Fruit fly (Drosophila melanogaster): ENCODE results near the gene CG18549.

The CG18549 gene

DNA sequence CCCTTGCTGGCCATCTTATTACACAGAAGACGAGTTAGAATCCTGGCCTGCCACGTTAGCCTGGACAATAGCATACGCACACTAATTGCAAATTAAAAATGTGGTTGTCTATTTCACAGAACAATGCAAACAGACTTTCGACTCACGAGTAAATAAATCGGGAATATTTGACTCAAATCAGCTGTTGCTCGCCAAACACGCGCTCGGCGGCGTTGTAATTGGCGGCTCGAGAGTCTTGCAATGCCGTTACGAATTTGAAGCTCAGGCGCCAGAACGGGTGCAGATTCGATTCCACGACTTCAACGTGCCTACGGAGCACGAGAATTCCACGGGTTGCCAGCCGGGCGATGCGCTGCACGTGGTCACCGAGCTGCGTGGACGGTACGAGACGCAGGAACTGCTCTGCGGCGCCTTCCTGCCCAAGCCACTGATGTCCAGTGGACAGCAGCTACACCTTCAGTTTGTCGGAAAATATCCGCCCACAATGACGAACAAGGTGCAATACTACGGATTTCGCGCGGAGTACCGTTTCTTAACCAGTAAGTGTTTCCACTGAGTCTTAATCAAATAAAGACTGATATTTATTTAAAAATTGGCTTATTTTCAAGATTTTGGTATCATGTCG lies 47.3 kb upstream of the CG18549 start, which contains the start of gene DNAlig3 (continued):
- TF ChIP-seq nerfin-2 (GFP tag; IDR thresholded peaks at IDR 0.05; ENCODE audit: partially characterized antibody) (no peak), YL-1 (GFP tag; optimal IDR thresholded peaks at IDR 0.05) (no peak), CG6791 (GFP tag; IDR thresholded peaks at IDR 0.05; ENCODE audit: partially characterized antibody) (no peak), gro (GFP tag; optimal IDR thresholded peaks at IDR 0.05) (no peak), HmgZ (tag; optimal IDR thresholded peaks at IDR 0.05) (no peak), lola (GFP tag; optimal IDR thresholded peaks at IDR 0.05) (no peak), usp (GFP tag; optimal IDR thresholded peaks at IDR 0.05) (no peak), Usf (GFP tag; optimal IDR thresholded peaks at IDR 0.05) (no peak), CG6272 (GFP tag; IDR thresholded peaks at IDR 0.05) (no peak), CG11085 (GFP tag; IDR thresholded peaks at IDR 0.05) (no peak), cas (GFP tag; IDR thresholded peaks at IDR 0.05) (no peak), sr (GFP tag; IDR thresholded peaks at IDR 0.05) (no peak), zen (tag; optimal IDR thresholded peaks at IDR 0.05) (peak; percentile 17), BtbVII (GFP tag; optimal IDR thresholded peaks at IDR 0.05) (no peak), CG15011 (GFP tag; optimal IDR thresholded peaks at IDR 0.05) (no peak), CG1024 (GFP tag; IDR thresholded peaks at IDR 0.05) (no peak), toy (GFP tag; IDR thresholded peaks at IDR 0.05) (no peak), CG14014 (GFP tag; IDR thresholded peaks at IDR 0.05) (no peak), CG2199 (GFP tag; IDR thresholded peaks at IDR 0.05) (no peak), ind (GFP tag; optimal IDR thresholded peaks at IDR 0.05) (no peak), hbn (GFP tag; IDR thresholded peaks at IDR 0.05; ENCODE audit: partially characterized antibody) (peak; percentile 48), fd3F (GFP tag; optimal IDR thresholded peaks at IDR 0.05) (no peak), CG7839 (tag; optimal IDR thresholded peaks at IDR 0.05) (no peak), CG31388 (GFP tag; optimal IDR thresholded peaks at IDR 0.05) (no peak), bigmax (GFP tag; optimal IDR thresholded peaks at IDR 0.05) (peak; percentile 8), CG7372 (GFP tag; IDR thresholded peaks at IDR 0.05) (no peak), CG12744 (GFP tag; optimal IDR thresholded peaks at IDR 0.05) (no peak), Fer1 (GFP tag; optimal IDR thresholded peaks at IDR 0.05) (peak; percentile 21), gsb-n (tag; optimal IDR thresholded peaks at IDR 0.05) (no peak), Bteb2 (GFP tag; optimal IDR thresholded peaks at IDR 0.05) (no peak), Dek (tag; optimal IDR thresholded peaks at IDR 0.05) (no peak), CG2889 (GFP tag; IDR thresholded peaks at IDR 0.05) (no peak), Vsx1 (GFP tag; optimal IDR thresholded peaks at IDR 0.05) (no peak), tgo (GFP tag; IDR thresholded peaks at IDR 0.05) (no peak), Dad (GFP tag; optimal IDR thresholded peaks at IDR 0.05) (no peak), Dp (GFP tag; optimal IDR thresholded peaks at IDR 0.05) (peak; percentile 86), Stat92E (GFP tag; optimal IDR thresholded peaks at IDR 0.05) (no peak), gem (tag; optimal IDR thresholded peaks at IDR 0.05) (no peak), ap (GFP tag; IDR thresholded peaks at IDR 0.05) (no peak), CG10366 (GFP tag; IDR thresholded peaks at IDR 0.05) (no peak), Adf1 (GFP tag; IDR thresholded peaks at IDR 0.05) (no peak), CG7556 (GFP tag; optimal IDR thresholded peaks at IDR 0.05) (no peak), amos (GFP tag; IDR thresholded peaks at IDR 0.05; ENCODE audit: partially characterized antibody) (peak; percentile 52; the same call in 1 of the 2 replicates), ro (GFP tag; IDR thresholded peaks at IDR 0.05) (no peak), stwl (tag; optimal IDR thresholded peaks at IDR 0.05) (peak; percentile 64), klu (GFP tag; IDR thresholded peaks at IDR 0.05) (no peak), CG2120 (GFP tag; optimal IDR thresholded peaks at IDR 0.05) (no peak), row (GFP tag; IDR thresholded peaks at IDR 0.05) (no peak; the same call in 2 of the 3 replicates), CG7963 (GFP tag; IDR thresholded peaks at IDR 0.05; ENCODE audit: partially characterized antibody) (no peak), Six4 (GFP tag; optimal IDR thresholded peaks at IDR 0.05) (no peak)

Measured in whole organism, embryonic.